Fruit fly (Drosophila melanogaster): ENCODE measurements around the gene CG9521.

dm6 chrX:14848755-14849354, 4.2 kb downstream of the CG9521 start, which contains the start of gene CG9522:
- TF ChIP-seq ttk (optimal IDR thresholded peaks at IDR 0.05): no peak
- TF ChIP-seq h (optimal IDR thresholded peaks at IDR 0.05): no peak
- no peak for TF ChIP-seq insv (optimal IDR thresholded peaks at IDR 0.05)
- TF ChIP-seq Myc (optimal IDR thresholded peaks at IDR 0.05): no peak
- TF ChIP-seq Sin3A (optimal IDR thresholded peaks at IDR 0.05): no peak

Data from Kc167 (cell line).